Worm (Caenorhabditis elegans) whole organism, late embryonic: ENCODE measurements around the gene clec-84.
"Not testable (repeated sequence)": the region's sequence is repeated elsewhere in the genome, so short reads cannot be mapped to it uniquely, and the experiment has no call there.

Experiments used
- F13H6.1 ChIP-seq: sonication (generic microtip); optimal IDR thresholded peaks from 2 replicates; lab custom pipeline; 2016; ENCODE audit warnings: missing genetic modification characterization, missing compliant biosample characterization
- ceh-30 ChIP-seq: fragments of 150-350 bp; optimal IDR thresholded peaks from 2 replicates; lab custom pipeline; 2014; ENCODE audit warnings: missing biosample characterization, missing genetic modification characterization
- che-1 ChIP-seq: sonication (generic microtip); optimal IDR thresholded peaks from 2 replicates; lab custom pipeline; 2016; ENCODE audit warnings: mild to moderate bottlenecking, missing genetic modification characterization, missing compliant biosample characterization
- dmd-4 ChIP-seq: sonication (generic microtip); optimal IDR thresholded peaks from 2 replicates; lab custom pipeline; 2016; ENCODE audit warnings: borderline replicate concordance, missing genetic modification characterization, missing compliant biosample characterization
- elt-2 ChIP-seq: sonication (generic microtip); optimal IDR thresholded peaks from 2 replicates; lab custom pipeline; 2016; ENCODE audit warnings: missing genetic modification reagents, missing genetic modification characterization, missing compliant biosample characterization
- fkh-10 ChIP-seq: fragments of 150-350 bp; optimal IDR thresholded peaks from 2 replicates; lab custom pipeline; 2014; ENCODE audit warnings: missing biosample characterization, missing genetic modification reagents, missing genetic modification characterization
- nfya-1 ChIP-seq: sonication (generic microtip); optimal IDR thresholded peaks from 2 replicates; lab custom pipeline; 2017; ENCODE audit warnings: missing genetic modification characterization, mild to moderate bottlenecking, missing compliant biosample characterization, antibody characterized with exemption, moderate library complexity
- nhr-11 ChIP-seq: fragments of 150-350 bp; optimal IDR thresholded peaks from 2 replicates; lab custom pipeline; 2014; ENCODE audit warnings: missing biosample characterization, missing genetic modification characterization

DNA sequence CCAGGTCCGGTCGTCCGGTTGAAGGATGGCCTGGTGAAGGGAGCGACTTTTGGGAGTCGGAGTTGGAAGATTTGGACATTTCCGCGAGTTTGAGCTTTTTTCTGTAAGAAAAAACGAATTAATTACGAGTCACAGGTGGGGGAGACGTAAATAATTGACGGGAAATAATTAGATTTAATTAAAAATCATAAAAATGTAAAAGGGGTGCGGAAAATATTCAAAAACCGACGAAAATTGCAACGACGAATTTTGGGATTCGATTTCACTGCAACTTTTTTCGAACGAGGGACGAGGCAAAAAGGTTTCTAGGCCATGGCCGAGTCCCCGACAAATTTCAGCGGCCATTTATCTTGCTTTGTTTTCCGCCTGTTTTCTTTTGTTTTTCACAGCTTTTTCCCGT is 52.4 kb downstream of the clec-84 start, which contains the start of gene Y54G2A.19:
- not testable (repeated sequence) for TF ChIP-seq F13H6.1 (tag; lab: Kevin White, UChicago); ceh-30 (tag; lab: Kevin White, UChicago); nhr-11; che-1 (tag; lab: Kevin White, UChicago); fkh-10 (GFP tag; lab: Kevin White, UChicago); elt-2 (tag; lab: Kevin White, UChicago); dmd-4 (tag; lab: Kevin White, UChicago); nfya-1 (tag; lab: Kevin White, UChicago)
